Worm (Caenorhabditis elegans) whole organism, L1 larva: ENCODE data around the gene C04F5.8.
A peak's percentile ranks its signal among the peaks of the same experiment; 100 is the strongest.

Experiments used
- aly-2 ChIP-seq: fragments of 150-350 bp; optimal IDR thresholded peaks from 2 replicates; lab custom pipeline; 2014; ENCODE audit warnings: missing biosample characterization, missing genetic modification characterization
- dpl-1 ChIP-seq, 3 experiments: fragments of 150-350 bp in 2 of 3; sonication (generic microtip) in 1 of 3; optimal IDR thresholded peaks; 2 replicates each; lab custom pipeline; 2014 to 2017; ENCODE audit warnings: missing biosample characterization in 3 of 3, missing genetic modification characterization in 3 of 3, missing genetic modification reagents in 3 of 3
- fkh-10 ChIP-seq: sonication (generic microtip); optimal IDR thresholded peaks from 2 replicates; lab custom pipeline; 2017; ENCODE audit warnings: missing biosample characterization, missing genetic modification reagents, missing genetic modification characterization
- lin-39 ChIP-seq: fragments of 150-350 bp; optimal IDR thresholded peaks from 2 replicates; lab custom pipeline; 2014; ENCODE audit warnings: missing biosample characterization, missing genetic modification reagents, missing genetic modification characterization
- mep-1 ChIP-seq: fragments of 150-350 bp; optimal IDR thresholded peaks from 2 replicates; lab custom pipeline; 2014; ENCODE audit warnings: missing biosample characterization, missing genetic modification characterization
- nhr-20 ChIP-seq: sonication (generic microtip); optimal IDR thresholded peaks from 2 replicates; lab custom pipeline; 2016; ENCODE audit warnings: mild to moderate bottlenecking, missing genetic modification characterization, missing compliant biosample characterization
- nhr-28 ChIP-seq: fragments of 150-350 bp; optimal IDR thresholded peaks from 2 replicates; lab custom pipeline; 2014; ENCODE audit warnings: missing biosample characterization, missing genetic modification characterization
- unc-86 ChIP-seq: sonication (generic microtip); optimal IDR thresholded peaks from 2 replicates; lab custom pipeline; 2016; ENCODE audit warnings: missing genetic modification characterization, missing compliant biosample characterization

- TF ChIP-seq dpl-1 (GFP tag; optimal IDR thresholded peaks at IDR 0.05; lab: Kevin White, UChicago) (no peak), aly-2 (tag; lab: Kevin White, UChicago) (no peak), nhr-28 (no peak), unc-86 (no peak), lin-39 (no peak), fkh-10 (GFP tag; lab: Kevin White, UChicago) (peak; percentile 81), mep-1 (no peak), nhr-20 (tag; lab: Kevin White, UChicago) (no peak)
These were observed 13.2 kb upstream of the C04F5.8 start, which contains the start of gene F14F9.5 for ce11 chrV:5126793-5127192.
